Worm (Caenorhabditis elegans): ENCODE data around the gene T16A9.5.

DNA sequence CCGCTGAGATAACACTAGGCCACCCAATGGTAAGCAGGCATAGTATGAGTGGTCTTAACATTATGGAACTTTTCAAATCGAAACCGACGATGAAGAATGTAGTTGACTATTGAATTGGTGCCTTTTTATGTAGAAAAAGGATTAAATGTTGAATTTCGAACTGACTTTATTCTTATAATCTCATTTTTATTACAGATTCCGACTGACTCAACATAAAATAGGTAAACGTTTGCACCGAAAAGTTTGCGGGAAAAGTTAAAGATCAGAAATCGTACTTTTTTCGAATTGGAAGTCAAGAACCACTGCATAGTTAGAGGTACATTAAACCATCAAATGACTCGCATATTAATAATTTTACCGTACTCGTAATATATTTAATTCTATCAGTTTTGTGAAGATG, 39.2 kb upstream of the T16A9.5 start, which contains the start of gene K02E11.7:
- TF ChIP-seq ama-1 (optimal IDR thresholded peaks at IDR 0.05) (no peak), sdc-2 (tag; optimal IDR thresholded peaks at IDR 0.05) (no peak)

Data from whole organism, late embryonic.